Worm (Caenorhabditis elegans) whole organism, L2 larva: Measurements from ENCODE around the gene ZC53.22.

ENCODE experiments used
- C34F6.9 ChIP-seq: fragments of 150-350 bp; optimal IDR thresholded peaks from 2 replicates; lab custom pipeline; 2014; ENCODE audit warnings: missing biosample characterization, missing genetic modification characterization
- F13H6.1 ChIP-seq: sonication (generic microtip); optimal IDR thresholded peaks from 2 replicates; lab custom pipeline; 2016; ENCODE audit warnings: missing genetic modification characterization, missing compliant biosample characterization
- R02D3.7 ChIP-seq: fragments of 150-350 bp; optimal IDR thresholded peaks from 2 replicates; lab custom pipeline; 2014; ENCODE audit warnings: missing biosample characterization, missing genetic modification characterization
- ZK546.5 ChIP-seq: sonication (generic microtip); optimal IDR thresholded peaks from 2 replicates; lab custom pipeline; 2017; ENCODE audit warnings: missing biosample characterization, missing genetic modification characterization
- alr-1 ChIP-seq: fragments of 150-350 bp; optimal IDR thresholded peaks from 2 replicates; lab custom pipeline; 2014; ENCODE audit warnings: missing biosample characterization, missing genetic modification characterization
- aly-2 ChIP-seq: fragments of 150-350 bp; optimal IDR thresholded peaks from 2 replicates; lab custom pipeline; 2014; ENCODE audit warnings: missing biosample characterization, missing genetic modification characterization
- ceh-16 ChIP-seq: fragments of 150-350 bp; optimal IDR thresholded peaks from 2 replicates; lab custom pipeline; 2014; ENCODE audit warnings: missing biosample characterization, missing genetic modification characterization
- crh-2 ChIP-seq: sonication (generic microtip); optimal IDR thresholded peaks from 2 replicates; lab custom pipeline; 2017; ENCODE audit warnings: missing biosample characterization, missing genetic modification characterization
- dmd-4 ChIP-seq: sonication (generic microtip); optimal IDR thresholded peaks from 2 replicates; lab custom pipeline; 2017; ENCODE audit warnings: missing biosample characterization, missing genetic modification characterization
- egl-27 ChIP-seq: sonication (generic microtip); optimal IDR thresholded peaks from 3 replicates; lab custom pipeline; 2017; ENCODE audit warnings: missing biosample characterization, missing genetic modification reagents, missing genetic modification characterization
- elt-3 ChIP-seq: sonication (generic microtip); optimal IDR thresholded peaks from 2 replicates; lab custom pipeline; 2017; ENCODE audit warnings: missing biosample characterization, missing genetic modification characterization
- fos-1 ChIP-seq: fragments of 150-350 bp; optimal IDR thresholded peaks from 2 replicates; lab custom pipeline; 2014; ENCODE audit warnings: missing biosample characterization, missing genetic modification characterization
- gmeb-1 ChIP-seq: fragments of 150-350 bp; optimal IDR thresholded peaks from 2 replicates; lab custom pipeline; 2014; ENCODE audit warnings: missing biosample characterization, missing genetic modification characterization
- lin-13 ChIP-seq: fragments of 150-350 bp; optimal IDR thresholded peaks from 2 replicates; lab custom pipeline; 2014; ENCODE audit warnings: missing biosample characterization, missing genetic modification reagents, missing genetic modification characterization
- lsy-2 ChIP-seq, 2 experiments: fragments of 150-350 bp in 1 of 2; sonication (generic microtip) in 1 of 2; optimal IDR thresholded peaks; 2 replicates each; lab custom pipeline; 2014 to 2017; ENCODE audit warnings: missing biosample characterization in 2 of 2, missing genetic modification characterization in 2 of 2
- mab-5 ChIP-seq: fragments of 150-350 bp; optimal IDR thresholded peaks from 2 replicates; lab custom pipeline; 2014; ENCODE audit warnings: missing biosample characterization, missing genetic modification characterization
- mbf-1 ChIP-seq: sonication (generic microtip); optimal IDR thresholded peaks from 2 replicates; lab custom pipeline; 2017; ENCODE audit warnings: missing biosample characterization, missing genetic modification characterization
- mdl-1 ChIP-seq, 2 experiments: fragments of 150-350 bp in 1 of 2; sonication (generic microtip) in 1 of 2; optimal IDR thresholded peaks; 2 replicates each; lab custom pipeline; 2017; ENCODE audit warnings: missing biosample characterization in 2 of 2, missing genetic modification characterization in 2 of 2
- nhr-10 ChIP-seq: sonication (generic microtip); optimal IDR thresholded peaks from 2 replicates; lab custom pipeline; 2017; ENCODE audit warnings: missing biosample characterization, missing genetic modification characterization
- nhr-11 ChIP-seq: fragments of 150-350 bp; optimal IDR thresholded peaks from 2 replicates; lab custom pipeline; 2014; ENCODE audit warnings: missing biosample characterization, missing genetic modification characterization
- nhr-12 ChIP-seq: fragments of 150-350 bp; optimal IDR thresholded peaks from 2 replicates; lab custom pipeline; 2014; ENCODE audit warnings: missing biosample characterization, missing genetic modification characterization
- nhr-129 ChIP-seq: fragments of 150-350 bp; optimal IDR thresholded peaks from 2 replicates; lab custom pipeline; 2014; ENCODE audit warnings: missing biosample characterization, missing genetic modification characterization
- nhr-21 ChIP-seq: fragments of 150-350 bp; optimal IDR thresholded peaks from 2 replicates; lab custom pipeline; 2014; ENCODE audit warnings: missing biosample characterization, missing genetic modification characterization
- nhr-237 ChIP-seq: fragments of 150-350 bp; optimal IDR thresholded peaks from 2 replicates; lab custom pipeline; 2014; ENCODE audit warnings: missing biosample characterization, missing genetic modification characterization
- nhr-25 ChIP-seq: fragments of 150-350 bp; sonication (generic microtip); optimal IDR thresholded peaks from 3 replicates; lab custom pipeline; 2014; ENCODE audit warnings: missing biosample characterization, missing genetic modification characterization
- nhr-6 ChIP-seq: fragments of 150-350 bp; optimal IDR thresholded peaks from 2 replicates; lab custom pipeline; 2014; ENCODE audit warnings: missing biosample characterization, missing genetic modification characterization
- peb-1 ChIP-seq: fragments of 150-350 bp; optimal IDR thresholded peaks from 2 replicates; lab custom pipeline; 2014; ENCODE audit warnings: missing biosample characterization, missing genetic modification characterization
- sem-4 ChIP-seq: fragments of 150-350 bp; optimal IDR thresholded peaks from 2 replicates; lab custom pipeline; 2014; ENCODE audit warnings: missing biosample characterization, missing genetic modification reagents, missing genetic modification characterization
- skn-1 ChIP-seq: sonication (generic microtip); optimal IDR thresholded peaks from 2 replicates; lab custom pipeline; 2017; ENCODE audit warnings: missing biosample characterization, missing genetic modification characterization
- sma-3 ChIP-seq: sonication (generic microtip); optimal IDR thresholded peaks from 2 replicates; lab custom pipeline; 2016; ENCODE audit warnings: missing genetic modification reagents, missing genetic modification characterization, missing compliant biosample characterization
- sma-9 ChIP-seq, 2 experiments: fragments of 150-350 bp in 1 of 2; sonication (generic microtip) in 1 of 2; optimal IDR thresholded peaks; 2 replicates each; lab custom pipeline; 2014 to 2016; ENCODE audit warnings: missing genetic modification characterization in 2 of 2, mild to moderate bottlenecking in 1 of 2, missing biosample characterization in 1 of 2, missing compliant biosample characterization in 1 of 2, missing genetic modification reagents in 1 of 2, moderate library complexity in 1 of 2
- unc-39 ChIP-seq: fragments of 150-350 bp; optimal IDR thresholded peaks from 2 replicates; lab custom pipeline; 2014; ENCODE audit warnings: missing biosample characterization, missing genetic modification characterization
- unc-55 ChIP-seq: fragments of 150-350 bp; sonication (generic microtip); optimal IDR thresholded peaks from 3 replicates; lab custom pipeline; 2014; ENCODE audit warnings: missing biosample characterization, missing genetic modification reagents, missing genetic modification characterization
- unc-62 ChIP-seq: fragments of 150-350 bp; optimal IDR thresholded peaks from 2 replicates; lab custom pipeline; 2014; ENCODE audit warnings: missing biosample characterization, missing genetic modification reagents, missing genetic modification characterization
- ztf-1 ChIP-seq: fragments of 200-800 bp; sonication (Bioruptor generic); conservative IDR thresholded peaks from 2 replicates; pipeline ENCODE4 v1.3.6; 2022; ENCODE audit warnings: missing genetic modification characterization, missing compliant biosample characterization
- ztf-11 ChIP-seq: sonication (generic microtip); optimal IDR thresholded peaks from 2 replicates; lab custom pipeline; 2017; ENCODE audit warnings: missing biosample characterization, missing genetic modification characterization
- ztf-4 ChIP-seq: fragments of 150-350 bp; optimal IDR thresholded peaks from 2 replicates; lab custom pipeline; 2014; ENCODE audit warnings: missing biosample characterization, missing genetic modification characterization

ZC53.22 gene

ce11 chrX:1964411-1964810 is 42.2 kb upstream of the ZC53.22 start:
- TF ChIP-seq unc-62 (GFP tag; lab: Kevin White, UChicago) = no peak
- TF ChIP-seq ceh-16 = no peak
- TF ChIP-seq fos-1 (tag; lab: Kevin White, UChicago) = no peak
- no peak for TF ChIP-seq elt-3 (tag; lab: Kevin White, UChicago)
- no peak for TF ChIP-seq gmeb-1 (tag; lab: Kevin White, UChicago)
- no peak for TF ChIP-seq ztf-4 (tag; lab: Kevin White, UChicago)
- no peak for TF ChIP-seq nhr-11 (tag; lab: Kevin White, UChicago)
- TF ChIP-seq nhr-12 (tag; lab: Kevin White, UChicago) = no peak
- no peak for TF ChIP-seq C34F6.9 (tag; lab: Kevin White, UChicago)
- TF ChIP-seq ZK546.5 = no peak
- no peak for TF ChIP-seq R02D3.7
- TF ChIP-seq unc-55 (GFP tag; lab: Kevin White, UChicago) = no peak
- no peak for TF ChIP-seq aly-2 (tag; lab: Kevin White, UChicago)

- no peak for TF ChIP-seq skn-1 (tag; lab: Kevin White, UChicago)
- TF ChIP-seq ztf-11 (tag; lab: Kevin White, UChicago) = no peak
- TF ChIP-seq sma-3 = no peak
- no peak for TF ChIP-seq aly-2 (tag; lab: Kevin White, UChicago)
- no peak for TF ChIP-seq nhr-21 (tag; lab: Kevin White, UChicago)
- no peak for TF ChIP-seq mdl-1 (tag; optimal IDR thresholded peaks at IDR 0.05; lab: Kevin White, UChicago)
- TF ChIP-seq mab-5 (tag; lab: Kevin White, UChicago) = no peak
- TF ChIP-seq mbf-1 (tag; lab: Kevin White, UChicago) = no peak
- no peak for TF ChIP-seq elt-3 (tag; lab: Kevin White, UChicago)
- TF ChIP-seq C34F6.9 (tag; lab: Kevin White, UChicago) = no peak
- TF ChIP-seq peb-1 (tag; lab: Kevin White, UChicago) = no peak
- no peak for TF ChIP-seq ztf-4 (tag; lab: Kevin White, UChicago)
- no peak for TF ChIP-seq unc-55 (GFP tag; lab: Kevin White, UChicago)
- TF ChIP-seq ztf-1 (GFP tag; lab: Robert Waterston, UW) = no peak
- no peak for TF ChIP-seq sem-4 (tag; lab: Kevin White, UChicago)
- TF ChIP-seq nhr-25 (tag; lab: Kevin White, UChicago) = no peak
- no peak for TF ChIP-seq alr-1 (tag; lab: Kevin White, UChicago)
- TF ChIP-seq, all 48 proteins: peak for 0
These were observed 40.1 kb upstream of the ZC53.22 start, which contains the start of gene F52D2.7 for ce11 chrX:1962273-1962672. TSS of gene F52D2.7 (plus strand) at chrX:1962573.

ce11 chrX:1960895-1961715 is 38.9 kb upstream of the ZC53.22 start:
- TF ChIP-seq gmeb-1 (tag; lab: Kevin White, UChicago) = peak; percentile 7
- TF ChIP-seq R02D3.7 = no peak
- TF ChIP-seq lin-13 (GFP tag; lab: Kevin White, UChicago) = peak; percentile 11
- no peak for TF ChIP-seq skn-1 (tag; lab: Kevin White, UChicago)
- peak; percentile 49 for TF ChIP-seq fos-1 (tag; lab: Kevin White, UChicago)
- no peak for TF ChIP-seq egl-27 (tag; lab: Kevin White, UChicago)
- TF ChIP-seq mdl-1 (tag; optimal IDR thresholded peaks at IDR 0.05; lab: Kevin White, UChicago) = no peak
- TF ChIP-seq nhr-129 (tag; lab: Kevin White, UChicago) = peak; percentile 41
- no peak for TF ChIP-seq nhr-237 (tag; lab: Kevin White, UChicago)
- peak; percentile 3 for TF ChIP-seq crh-2 (tag; lab: Kevin White, UChicago)
- TF ChIP-seq sma-3 = peak; percentile 8
- peak; percentile 18 for TF ChIP-seq unc-55 (GFP tag; lab: Kevin White, UChicago)
- no peak for TF ChIP-seq nhr-10 (tag; lab: Kevin White, UChicago)
- TF ChIP-seq C34F6.9 (tag; lab: Kevin White, UChicago) = peak; percentile 36
- no peak for TF ChIP-seq ztf-4 (tag; lab: Kevin White, UChicago)
- TF ChIP-seq dmd-4 (tag; lab: Kevin White, UChicago) = no peak
- no peak for TF ChIP-seq sem-4 (tag; lab: Kevin White, UChicago)
- peak in 1 of 2 experiments; percentile 31 for TF ChIP-seq lsy-2 (tag; optimal IDR thresholded peaks at IDR 0.05; lab: Kevin White, UChicago)
- no peak for TF ChIP-seq nhr-6
- TF ChIP-seq unc-39 (tag; lab: Kevin White, UChicago) = no peak
- peak; percentile 9 for TF ChIP-seq sma-9 (GFP tag; optimal IDR thresholded peaks at IDR 0.05; lab: Kevin White, UChicago)
- no peak for TF ChIP-seq sma-9 (tag; optimal IDR thresholded peaks at IDR 0.05; lab: Kevin White, UChicago)
- TF ChIP-seq F13H6.1 = peak; percentile 14
- TF ChIP-seq nhr-12 (tag; lab: Kevin White, UChicago) = no peak
